Worm (Caenorhabditis elegans) whole organism, L4 larva: ENCODE data around the gene ZC116.1.

ENCODE experiments used
- aha-1 ChIP-seq: fragments of 150-350 bp; peaks from one replicate; lab custom pipeline; 2014; ENCODE audit warnings: missing biosample characterization, missing genetic modification characterization
- mdl-1 ChIP-seq, 2 experiments: fragments of 150-350 bp in 1 of 2; sonication (generic microtip) in 1 of 2; optimal IDR thresholded peaks; 2 replicates each; lab custom pipeline; 2014 to 2017; ENCODE audit warnings: missing biosample characterization in 2 of 2, missing genetic modification characterization in 2 of 2
- mep-1 ChIP-seq: fragments of 150-350 bp; sonication (generic microtip); optimal IDR thresholded peaks from 3 replicates; lab custom pipeline; 2014; ENCODE audit warnings: missing biosample characterization, missing genetic modification characterization
- nhr-11 ChIP-seq: fragments of 150-350 bp; optimal IDR thresholded peaks from 2 replicates; lab custom pipeline; 2014; ENCODE audit warnings: missing biosample characterization, missing genetic modification characterization
- nhr-76 ChIP-seq: fragments of 150-350 bp; optimal IDR thresholded peaks from 2 replicates; lab custom pipeline; 2014; ENCODE audit warnings: missing biosample characterization, missing genetic modification characterization
- vab-7 ChIP-seq: fragments of 200-800 bp; sonication (Bioruptor generic); IDR thresholded peaks from 2 replicates; pipeline ENCODE4 v1.3.6; 2022; ENCODE audit warnings: missing genetic modification reagents, missing genetic modification characterization, missing compliant biosample characterization

ce11 chrV:12635218-12635617 lies 25.6 kb downstream of the ZC116.1 start:
- no peak for TF ChIP-seq vab-7 (GFP tag; lab: Robert Waterston, UW)
- no peak for TF ChIP-seq nhr-76 (tag; lab: Kevin White, UChicago)
- peak; percentile 58 to 85 for TF ChIP-seq mdl-1 (tag; optimal IDR thresholded peaks at IDR 0.05; lab: Kevin White, UChicago)
- TF ChIP-seq mep-1 (tag; lab: Kevin White, UChicago): no peak
- TF ChIP-seq nhr-11 (tag; lab: Kevin White, UChicago): no peak
- peak; percentile 30 for TF ChIP-seq aha-1 (tag; lab: Kevin White, UChicago)
